Worm (Caenorhabditis elegans): Measurements from ENCODE around the gene T03F6.9.

T03F6.9 gene

DNA sequence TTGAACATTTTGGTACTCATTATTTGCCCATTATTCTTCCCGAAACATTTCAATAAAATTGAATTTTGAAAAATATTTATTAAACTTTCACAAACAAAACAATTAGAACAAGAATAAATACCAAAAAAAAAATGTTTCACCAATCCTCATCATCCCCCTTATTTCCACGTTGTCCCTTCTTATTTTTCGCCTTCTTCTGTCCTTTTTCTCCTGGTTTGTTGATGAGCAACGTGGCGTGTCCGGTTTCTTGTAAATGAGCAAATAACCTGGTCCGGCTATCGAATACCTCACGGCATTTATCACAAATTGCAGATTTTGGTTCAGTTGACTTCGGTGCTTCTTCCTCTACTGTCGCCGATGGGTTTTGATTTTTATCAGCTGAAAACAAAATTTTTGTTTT, 19.9 kb upstream of the T03F6.9 start:
- TF ChIP-seq mcd-1 (GFP tag; IDR thresholded peaks at IDR 0.05): no peak
- TF ChIP-seq fkh-3 (tag; optimal IDR thresholded peaks at IDR 0.05): no peak
- no peak for TF ChIP-seq F22D6.2 (tag; optimal IDR thresholded peaks at IDR 0.05)
- no peak for TF ChIP-seq snpc-3.4 (tag; optimal IDR thresholded peaks at IDR 0.05)
- TF ChIP-seq chd-7 (tag; optimal IDR thresholded peaks at IDR 0.05): no peak
- TF ChIP-seq hrde-1 (tag; optimal IDR thresholded peaks at IDR 0.05; ENCODE audit: borderline replicate concordance): no peak
- no peak for TF ChIP-seq lin-35 (GFP tag; optimal IDR thresholded peaks at IDR 0.05)
- no peak for TF ChIP-seq ztf-22 (GFP tag; optimal IDR thresholded peaks at IDR 0.05)

ce11 chrIII:13389078-13389477, 18.2 kb upstream of the T03F6.9 start, which contains the start of gene T03F6.3:
Gene T03F6.3 (plus strand): TSS chrIII:13389395.
- TF ChIP-seq xnd-1 (tag; optimal IDR thresholded peaks at IDR 0.05) (peak; percentile 26), B0261.1 (tag; optimal IDR thresholded peaks at IDR 0.05) (no peak), nhr-90 (tag; optimal IDR thresholded peaks at IDR 0.05) (no peak), lin-35 (GFP tag; optimal IDR thresholded peaks at IDR 0.05) (no peak), Y53F4B.3 (GFP tag; IDR thresholded peaks at IDR 0.05) (no peak), unc-62 (GFP tag; optimal IDR thresholded peaks at IDR 0.05) (no peak), madf-6 (GFP tag; IDR thresholded peaks at IDR 0.05) (0 out of 2 replicates have a peak, but pooled peaks have one; percentile 47), attf-3 (GFP tag; conservative IDR thresholded peaks at IDR 0.05) (no peak), F52B5.7 (tag; optimal IDR thresholded peaks at IDR 0.05) (no peak), ztf-6 (GFP tag; IDR thresholded peaks at IDR 0.05) (no peak), rpc-1 (optimal IDR thresholded peaks at IDR 0.05) (no peak), rpc-1 (tag; optimal IDR thresholded peaks at IDR 0.05) (no peak), F33H1.4 (GFP tag; IDR thresholded peaks at IDR 0.05) (peak; percentile 66), B0019.2 (GFP tag; conservative IDR thresholded peaks at IDR 0.05) (no peak), rcor-1 (GFP tag; IDR thresholded peaks at IDR 0.05) (no peak), nhr-27 (tag; optimal IDR thresholded peaks at IDR 0.05) (no peak), tlf-1 (GFP tag; optimal IDR thresholded peaks at IDR 0.05) (no peak), madf-8 (GFP tag; conservative IDR thresholded peaks at IDR 0.05) (0 out of 2 replicates have a peak, but pooled peaks have one; percentile 18), mcd-1 (GFP tag; IDR thresholded peaks at IDR 0.05) (no peak), F23B12.7 (tag; optimal IDR thresholded peaks at IDR 0.05; ENCODE audit: insufficient read depth) (no peak), lsl-1 (GFP tag; optimal IDR thresholded peaks at IDR 0.05) (peak; percentile 67), somi-1 (GFP tag; optimal IDR thresholded peaks at IDR 0.05) (no peak), atf-7 (tag; optimal IDR thresholded peaks at IDR 0.05) (no peak), C17E4.6 (GFP tag; IDR thresholded peaks at IDR 0.05) (no peak), cebp-2 (GFP tag; IDR thresholded peaks at IDR 0.05) (no peak), sptf-2 (GFP tag; optimal IDR thresholded peaks at IDR 0.05) (no peak), ceh-100 (GFP tag; IDR thresholded peaks at IDR 0.05) (no peak), snpc-1.1 (tag; optimal IDR thresholded peaks at IDR 0.05; ENCODE audit: insufficient read depth) (no peak), madf-10 (tag; optimal IDR thresholded peaks at IDR 0.05) (no peak), nfyb-1 (GFP tag; IDR thresholded peaks at IDR 0.05) (no peak), pbrm-1 (GFP tag; IDR thresholded peaks at IDR 0.05) (no peak), ekl-4 (GFP tag; IDR thresholded peaks at IDR 0.05) (no peak), akir-1 (GFP tag; optimal IDR thresholded peaks at IDR 0.05) (no peak), hlh-12 (tag; optimal IDR thresholded peaks at IDR 0.05) (no peak), efl-1 (GFP tag; optimal IDR thresholded peaks at IDR 0.05) (peak; percentile 34), ztf-28 (GFP tag; IDR thresholded peaks at IDR 0.05) (no peak), him-1 (tag; optimal IDR thresholded peaks at IDR 0.05) (no peak), die-1 (tag; optimal IDR thresholded peaks at IDR 0.05) (no peak)
